Fruit fly (Drosophila melanogaster): ENCODE measurements around the gene CG33272.

The CG33272 gene

dm6 chr3L:11542437-11542836 lies 32.0 kb upstream of the CG33272 start:
- no peak for TF ChIP-seq CG17801 (GFP tag; optimal IDR thresholded peaks at IDR 0.05; ENCODE audit: partially characterized antibody)

dm6 chr3L:11540330-11540702 lies 29.9 kb upstream of the CG33272 start:
- no peak for TF ChIP-seq CG17801 (GFP tag; optimal IDR thresholded peaks at IDR 0.05; ENCODE audit: partially characterized antibody)

dm6 chr3L:11539511-11540329 lies 29.3 kb upstream of the CG33272 start:
- TF ChIP-seq CG17801 (GFP tag; optimal IDR thresholded peaks at IDR 0.05; ENCODE audit: partially characterized antibody), result no peak

dm6 chr3L:11536767-11537419 lies 26.5 kb upstream of the CG33272 start:
- no peak for TF ChIP-seq CG17801 (GFP tag; optimal IDR thresholded peaks at IDR 0.05; ENCODE audit: partially characterized antibody)

dm6 chr3L:11536132-11536531 lies 25.7 kb upstream of the CG33272 start:
- no peak for TF ChIP-seq CG17801 (GFP tag; optimal IDR thresholded peaks at IDR 0.05; ENCODE audit: partially characterized antibody)

dm6 chr3L:11534391-11535246 lies 24.2 kb upstream of the CG33272 start:
- peak; percentile 21 for TF ChIP-seq CG17801 (GFP tag; optimal IDR thresholded peaks at IDR 0.05; ENCODE audit: partially characterized antibody)

dm6 chr3L:11533704-11534319 lies 23.4 kb upstream of the CG33272 start:
- TF ChIP-seq CG17801 (GFP tag; optimal IDR thresholded peaks at IDR 0.05; ENCODE audit: partially characterized antibody), result no peak

dm6 chr3L:11531994-11532732 lies 21.8 kb upstream of the CG33272 start:
- TF ChIP-seq CG17801 (GFP tag; optimal IDR thresholded peaks at IDR 0.05; ENCODE audit: partially characterized antibody), result no peak

dm6 chr3L:11531300-11531699 lies 20.9 kb upstream of the CG33272 start:
- TF ChIP-seq CG17801 (GFP tag; optimal IDR thresholded peaks at IDR 0.05; ENCODE audit: partially characterized antibody), result no peak

dm6 chr3L:11530370-11530769 lies 20.0 kb upstream of the CG33272 start:
- no peak for TF ChIP-seq CG17801 (GFP tag; optimal IDR thresholded peaks at IDR 0.05; ENCODE audit: partially characterized antibody)

dm6 chr3L:11529707-11530106 lies 19.3 kb upstream of the CG33272 start:
- no peak for TF ChIP-seq CG17801 (GFP tag; optimal IDR thresholded peaks at IDR 0.05; ENCODE audit: partially characterized antibody)

- no peak for TF ChIP-seq CG17801 (GFP tag; optimal IDR thresholded peaks at IDR 0.05; ENCODE audit: partially characterized antibody)
Observed at dm6 chr3L:11528397-11528923, 18.1 kb upstream of the CG33272 start.

dm6 chr3L:11526644-11527184 lies 16.3 kb upstream of the CG33272 start:
- TF ChIP-seq CG17801 (GFP tag; optimal IDR thresholded peaks at IDR 0.05; ENCODE audit: partially characterized antibody), result no peak

- no peak for TF ChIP-seq CG17801 (GFP tag; optimal IDR thresholded peaks at IDR 0.05; ENCODE audit: partially characterized antibody)
Observed at dm6 chr3L:11525765-11526164, 15.4 kb upstream of the CG33272 start.

All from ovary, adult (tissue).